Fruit fly (Drosophila melanogaster) whole organism, embryonic: Measurements from ENCODE around the gene egh.

ENCODE experiments used
- Asciz ChIP-seq: fragments of 200-800 bp; sonication (Bioruptor generic); optimal IDR thresholded peaks from 2 replicates; lab custom pipeline; 2017; ENCODE audit warnings: missing biosample characterization, mild to moderate bottlenecking, missing genetic modification characterization, missing genetic modification reagents
- CG1024 ChIP-seq: fragments of 200-800 bp; sonication (Bioruptor generic); IDR thresholded peaks from 2 replicates; pipeline ENCODE4 v1.3.6; 2022; ENCODE audit warnings: missing biosample characterization, missing genetic modification characterization
- CG11723 ChIP-seq: fragments of 200-800 bp; sonication (Bioruptor generic); optimal IDR thresholded peaks from 2 replicates; lab custom pipeline; 2017; ENCODE audit warnings: missing biosample characterization, mild to moderate bottlenecking, missing genetic modification characterization
- CG12299 ChIP-seq: fragments of 200-800 bp; sonication (Bioruptor generic); optimal IDR thresholded peaks from 2 replicates; lab custom pipeline; 2018; ENCODE audit warnings: missing biosample characterization, mild to moderate bottlenecking, missing genetic modification characterization
- CG13624 ChIP-seq: fragments of 200-800 bp; sonication (Bioruptor generic); optimal IDR thresholded peaks from 2 replicates; lab custom pipeline; 2016; ENCODE audit warnings: missing biosample characterization, missing genetic modification characterization
- CG14667 ChIP-seq: fragments of 200-800 bp; sonication (Bioruptor generic); IDR thresholded peaks from 2 replicates; pipeline ENCODE4 v1.3.6; 2022; ENCODE audit warnings: missing biosample characterization, missing genetic modification characterization
- CG15073 ChIP-seq: fragments of 200-800 bp; sonication (Bioruptor generic); optimal IDR thresholded peaks from 2 replicates; lab custom pipeline; 2016; ENCODE audit warnings: missing biosample characterization, missing genetic modification characterization
- CG17385 ChIP-seq: fragments of 200-800 bp; sonication (Bioruptor generic); optimal IDR thresholded peaks from 3 replicates; lab custom pipeline; 2018; ENCODE audit warnings: missing biosample characterization, mild to moderate bottlenecking, missing genetic modification characterization
- CG17829 ChIP-seq: fragments of 200-800 bp; optimal IDR thresholded peaks from 2 replicates; lab custom pipeline; 2019; ENCODE audit warnings: missing biosample characterization, mild to moderate bottlenecking, missing genetic modification characterization, moderate library complexity
- CG18262 ChIP-seq: fragments of 200-800 bp; optimal IDR thresholded peaks from 3 replicates; lab custom pipeline; 2019; ENCODE audit warnings: missing biosample characterization, mild to moderate bottlenecking, missing genetic modification characterization, moderate library complexity
- CG18476 ChIP-seq: fragments of 200-800 bp; sonication (Bioruptor generic); optimal IDR thresholded peaks from 2 replicates; lab custom pipeline; 2016; ENCODE audit warnings: missing biosample characterization, mild to moderate bottlenecking, missing genetic modification characterization
- CG2129 ChIP-seq: fragments of 200-800 bp; sonication (Bioruptor generic); IDR thresholded peaks from 2 replicates; pipeline ENCODE4 v1.3.6; 2022; ENCODE audit warnings: missing biosample characterization, missing genetic modification characterization; ENCODE audit not compliant: partially characterized antibody
- CG2199 ChIP-seq: fragments of 200-800 bp; sonication (Bioruptor generic); IDR thresholded peaks from 3 replicates; pipeline ENCODE4 v1.3.6; 2022; ENCODE audit warnings: missing biosample characterization, missing genetic modification characterization
- CG2712 ChIP-seq: fragments of 200-800 bp; optimal IDR thresholded peaks from 3 replicates; lab custom pipeline; 2019; ENCODE audit warnings: missing biosample characterization, mild to moderate bottlenecking, missing genetic modification characterization, moderate library complexity
- CG31388 ChIP-seq: fragments of 200-800 bp; sonication (Bioruptor generic); optimal IDR thresholded peaks from 2 replicates; lab custom pipeline; 2016; ENCODE audit warnings: missing biosample characterization, missing genetic modification characterization
- CG32772 ChIP-seq: fragments of 200-800 bp; sonication (Bioruptor generic); IDR thresholded peaks from 2 replicates; pipeline ENCODE4 v1.3.6; 2022; ENCODE audit warnings: missing biosample characterization, missing genetic modification characterization
- CG33557 ChIP-seq: fragments of 200-800 bp; sonication (Bioruptor generic); optimal IDR thresholded peaks from 2 replicates; lab custom pipeline; 2019; ENCODE audit warnings: missing biosample characterization, mild to moderate bottlenecking, missing genetic modification characterization, moderate library complexity
- CG3726 ChIP-seq: fragments of 200-800 bp; sonication (Bioruptor generic); IDR thresholded peaks from 3 replicates; pipeline ENCODE4, ENCODE4 v1.3.6; 2022; ENCODE audit warnings: missing biosample characterization, missing genetic modification characterization
- CG4282 ChIP-seq: fragments of 200-800 bp; sonication (Bioruptor generic); optimal IDR thresholded peaks from 2 replicates; lab custom pipeline; 2016; ENCODE audit warnings: missing biosample characterization, missing genetic modification characterization
- CG5245 ChIP-seq: fragments of 200-800 bp; sonication (Bioruptor generic); optimal IDR thresholded peaks from 3 replicates; lab custom pipeline; 2016; ENCODE audit warnings: missing biosample characterization, missing genetic modification characterization
- CG6683 ChIP-seq: fragments of 200-800 bp; sonication (Bioruptor generic); optimal IDR thresholded peaks from 2 replicates; lab custom pipeline; 2017; ENCODE audit warnings: missing biosample characterization, mild to moderate bottlenecking, missing genetic modification characterization, missing genetic modification reagents
- CG7963 ChIP-seq: fragments of 200-800 bp; sonication (Bioruptor generic); IDR thresholded peaks from 3 replicates; pipeline ENCODE4 v1.3.6; 2022; ENCODE audit warnings: missing biosample characterization, missing genetic modification characterization; ENCODE audit not compliant: partially characterized antibody
- CG8281 ChIP-seq: fragments of 200-800 bp; sonication (Bioruptor generic); optimal IDR thresholded peaks from 2 replicates; lab custom pipeline; 2018; ENCODE audit warnings: missing biosample characterization, mild to moderate bottlenecking, missing genetic modification characterization, moderate library complexity
- CG9609 ChIP-seq: fragments of 200-800 bp; sonication (Bioruptor generic); optimal IDR thresholded peaks from 3 replicates; lab custom pipeline; 2016; ENCODE audit warnings: missing biosample characterization, missing genetic modification characterization
- D ChIP-seq, 2 experiments: fragments of 200-800 bp in 1 of 2; fragments of >200 bp in 1 of 2; sonication (Bioruptor generic) in 1 of 2; optimal IDR thresholded peaks; 2 replicates in 1 of 2; 3 replicates in 1 of 2; lab custom pipeline; 2017; ENCODE audit warnings: mild to moderate bottlenecking in 1 of 2, missing biosample characterization in 1 of 2, missing genetic modification characterization in 1 of 2, missing genetic modification reagents in 1 of 2
- Fer3 ChIP-seq: fragments of 200-800 bp; sonication (Bioruptor generic); optimal IDR thresholded peaks from 2 replicates; lab custom pipeline; 2018; ENCODE audit warnings: missing biosample characterization, mild to moderate bottlenecking, missing genetic modification characterization, moderate library complexity
- HLHmδ ChIP-seq: fragments of 200-800 bp; sonication (Bioruptor generic); optimal IDR thresholded peaks from 2 replicates; lab custom pipeline; 2018; ENCODE audit warnings: missing biosample characterization, mild to moderate bottlenecking, missing genetic modification characterization, moderate library complexity
- Hmr ChIP-seq: fragments of 200-800 bp; sonication (Bioruptor generic); optimal IDR thresholded peaks from 3 replicates; lab custom pipeline; 2017; ENCODE audit warnings: mild to moderate bottlenecking, missing biosample characterization, missing genetic modification reagents, missing genetic modification characterization
- Lhr ChIP-seq: fragments of 200-800 bp; sonication (Bioruptor generic); optimal IDR thresholded peaks from 3 replicates; lab custom pipeline; 2017; ENCODE audit warnings: mild to moderate bottlenecking, missing biosample characterization, missing genetic modification reagents, missing genetic modification characterization
- Meics ChIP-seq: fragments of 200-800 bp; sonication (Bioruptor generic); optimal IDR thresholded peaks from 2 replicates; lab custom pipeline; 2017; ENCODE audit warnings: missing biosample characterization, mild to moderate bottlenecking, missing genetic modification characterization
- Nf-YA ChIP-seq: fragments of 200-800 bp; sonication (Bioruptor generic); IDR thresholded peaks from 2 replicates; pipeline ENCODE4 v1.3.6; 2022; ENCODE audit warnings: missing biosample characterization, missing genetic modification characterization
- Oaz ChIP-seq: fragments of 200-800 bp; sonication (Bioruptor generic); IDR thresholded peaks from 2 replicates; pipeline ENCODE4 v1.3.6; 2022; ENCODE audit warnings: missing biosample characterization, missing genetic modification characterization
- Oli ChIP-seq: fragments of 200-800 bp; sonication (Bioruptor generic); optimal IDR thresholded peaks from 2 replicates; lab custom pipeline; 2018; ENCODE audit warnings: missing biosample characterization, mild to moderate bottlenecking, missing genetic modification characterization, moderate library complexity
- abd-A ChIP-seq: fragments of 200-800 bp; sonication (Bioruptor generic); optimal IDR thresholded peaks from 3 replicates; lab custom pipeline; 2019; ENCODE audit warnings: missing biosample characterization, mild to moderate bottlenecking, missing genetic modification characterization, moderate library complexity
- amos ChIP-seq: fragments of 200-800 bp; sonication (Bioruptor generic); IDR thresholded peaks from 2 replicates; pipeline ENCODE4 v1.3.6; 2022; ENCODE audit warnings: missing biosample characterization, missing genetic modification characterization; ENCODE audit not compliant: partially characterized antibody
- chif ChIP-seq, 2 experiments: fragments of 200-800 bp; sonication (Bioruptor generic); optimal IDR thresholded peaks; 3 replicates each; lab custom pipeline; 2016; ENCODE audit warnings: missing biosample characterization in 2 of 2, missing genetic modification characterization in 2 of 2
- croc ChIP-seq: fragments of 200-800 bp; sonication (Bioruptor generic); conservative IDR thresholded peaks from 3 replicates; pipeline ENCODE4 v1.3.6; 2022; ENCODE audit warnings: missing biosample characterization, missing genetic modification characterization
- dan ChIP-seq: fragments of 200-800 bp; sonication (Bioruptor generic); IDR thresholded peaks from 2 replicates; pipeline ENCODE4 v1.3.6; 2022; ENCODE audit warnings: missing biosample characterization, missing genetic modification characterization
- eyg ChIP-seq: fragments of 200-800 bp; sonication (Bioruptor generic); optimal IDR thresholded peaks from 3 replicates; lab custom pipeline; 2016; ENCODE audit warnings: missing biosample characterization, missing genetic modification characterization
- fd102C ChIP-seq: fragments of 200-800 bp; sonication (Bioruptor generic); optimal IDR thresholded peaks from 2 replicates; lab custom pipeline; 2018; ENCODE audit warnings: missing biosample characterization, mild to moderate bottlenecking, missing genetic modification characterization, moderate library complexity
- gce ChIP-seq: fragments of 200-800 bp; sonication (Bioruptor generic); IDR thresholded peaks from 3 replicates; pipeline ENCODE4 v1.3.6; 2022; ENCODE audit warnings: missing biosample characterization, missing genetic modification characterization
- gfzf ChIP-seq: fragments of 200-800 bp; sonication (Bioruptor generic); optimal IDR thresholded peaks from 2 replicates; lab custom pipeline; 2016; ENCODE audit warnings: missing biosample characterization, mild to moderate bottlenecking, missing genetic modification characterization, moderate library complexity
- lbe ChIP-seq: fragments of 200-800 bp; sonication (Bioruptor generic); optimal IDR thresholded peaks from 2 replicates; lab custom pipeline; 2016; ENCODE audit warnings: missing biosample characterization, mild to moderate bottlenecking, missing genetic modification characterization
- nerfin-1 ChIP-seq: fragments of 200-800 bp; sonication (Bioruptor generic); optimal IDR thresholded peaks from 3 replicates; lab custom pipeline; 2019; ENCODE audit warnings: missing biosample characterization, mild to moderate bottlenecking, missing genetic modification characterization, moderate library complexity
- pzg ChIP-seq: fragments of 200-800 bp; sonication (Bioruptor generic); optimal IDR thresholded peaks from 3 replicates; lab custom pipeline; 2018; ENCODE audit warnings: missing biosample characterization, mild to moderate bottlenecking, missing genetic modification characterization, moderate library complexity
- salm ChIP-seq: fragments of 200-800 bp; sonication (Bioruptor generic); optimal IDR thresholded peaks from 2 replicates; lab custom pipeline; 2018; ENCODE audit warnings: missing biosample characterization, mild to moderate bottlenecking, missing genetic modification characterization
- so ChIP-seq: fragments of 200-800 bp; sonication (Bioruptor generic); IDR thresholded peaks from 3 replicates; pipeline ENCODE4 v1.3.6; 2022; ENCODE audit warnings: missing biosample characterization, missing genetic modification characterization
- stc ChIP-seq: fragments of 200-800 bp; sonication (Bioruptor generic); IDR thresholded peaks from 2 replicates; pipeline ENCODE4 v1.3.6; 2022; ENCODE audit warnings: missing biosample characterization, missing genetic modification characterization
- tna ChIP-seq: fragments of 200-800 bp; sonication (Bioruptor generic); IDR thresholded peaks from 2 replicates; pipeline ENCODE4 v1.3.6; 2022; ENCODE audit warnings: missing biosample characterization, missing genetic modification characterization; ENCODE audit not compliant: partially characterized antibody

The egh gene

dm6 chrX:2647472-2647883 lies 59.2 kb downstream of the egh start (continued):
- TF ChIP-seq CG31388: no peak
- peak; percentile 34 for TF ChIP-seq CG6683 (GFP tag; lab: Kevin White, UChicago)
- peak; percentile 9 for TF ChIP-seq salm (tag; lab: Kevin White, UChicago)
- peak; percentile 42 for TF ChIP-seq CG17385
- TF ChIP-seq Nf-YA (GFP tag; lab: Robert Waterston, UW): no peak
- TF ChIP-seq Lhr (GFP tag; lab: Kevin White, UChicago): peak; percentile 5
- TF ChIP-seq CG2199 (GFP tag; lab: Robert Waterston, UW): no peak
- peak; percentile 28 for TF ChIP-seq CG18476
- no peak for TF ChIP-seq CG7963
- TF ChIP-seq nerfin-1: peak; percentile 29
- no peak for TF ChIP-seq fd102C
- peak; percentile 65 for TF ChIP-seq Fer3 (tag; lab: Kevin White, UChicago)
- TF ChIP-seq lbe: peak; percentile 76
- TF ChIP-seq CG13624 (GFP tag; lab: Kevin White, UChicago): peak; percentile 43
- no peak for TF ChIP-seq CG15073 (GFP tag; lab: Kevin White, UChicago)
- no peak for TF ChIP-seq gfzf (GFP tag; lab: Kevin White, UChicago)
- TF ChIP-seq CG33557: no peak
- no peak for TF ChIP-seq gce
- no peak for TF ChIP-seq CG3726 (GFP tag; lab: Robert Waterston, UW)
- no peak for TF ChIP-seq tna (GFP tag; lab: Robert Waterston, UW)
- TF ChIP-seq stc: no peak; the same call in 1 of the 2 replicates
- TF ChIP-seq Asciz (GFP tag; lab: Kevin White, UChicago): peak; percentile 3
- TF ChIP-seq croc (GFP tag; lab: Robert Waterston, UW): peak; percentile 34; the same call in 1 of the 3 replicates
- TF ChIP-seq Oli: peak; percentile 73
- TF ChIP-seq eyg (GFP tag; lab: Kevin White, UChicago): peak; percentile 38
- peak; percentile 56 for TF ChIP-seq CG9609 (GFP tag; lab: Kevin White, UChicago)
- TF ChIP-seq CG12299 (tag; lab: Kevin White, UChicago): peak; percentile 37
- peak; percentile 51 to 59 for TF ChIP-seq chif (GFP tag; optimal IDR thresholded peaks at IDR 0.05; lab: Kevin White, UChicago)
- no peak for TF ChIP-seq abd-A (tag; lab: Kevin White, UChicago)
- TF ChIP-seq CG5245 (GFP tag; lab: Kevin White, UChicago): no peak
- TF ChIP-seq CG1024 (GFP tag; lab: Robert Waterston, UW): no peak
- TF ChIP-seq CG18262 (tag; lab: Kevin White, UChicago): peak; percentile 59
- TF ChIP-seq D (optimal IDR thresholded peaks at IDR 0.05; lab: Kevin White, UChicago): no peak
- peak; percentile 34 for TF ChIP-seq D (GFP tag; optimal IDR thresholded peaks at IDR 0.05; lab: Kevin White, UChicago)
- TF ChIP-seq amos (GFP tag; lab: Robert Waterston, UW): no peak
- peak; percentile 33 for TF ChIP-seq CG11723
- TF ChIP-seq CG17829 (tag; lab: Kevin White, UChicago): peak; percentile 59
- TF ChIP-seq CG8281: peak; percentile 30
- TF ChIP-seq CG2712 (tag; lab: Kevin White, UChicago): peak; percentile 57
- 0 out of 3 replicates have a peak, but pooled peaks have one; percentile 32 for TF ChIP-seq so (GFP tag; lab: Robert Waterston, UW)
- no peak for TF ChIP-seq CG2129 (GFP tag; lab: Robert Waterston, UW)
- no peak for TF ChIP-seq HLHmδ
- peak; percentile 22 for TF ChIP-seq Hmr
- no peak for TF ChIP-seq CG14667 (GFP tag; lab: Robert Waterston, UW)
- peak; percentile 18; the same call in 1 of the 2 replicates for TF ChIP-seq Oaz
- no peak for TF ChIP-seq dan (GFP tag; lab: Robert Waterston, UW)
- TF ChIP-seq CG32772 (GFP tag; lab: Robert Waterston, UW): peak; percentile 26; the same call in 1 of the 2 replicates
- TF ChIP-seq CG4282 (GFP tag; lab: Kevin White, UChicago): no peak
- peak; percentile 56 for TF ChIP-seq Meics (GFP tag; lab: Kevin White, UChicago)
- no peak for TF ChIP-seq pzg (GFP tag; lab: Kevin White, UChicago)
